Fruit fly (Drosophila melanogaster) whole organism, adult: ENCODE results near the gene sky.

Source experiments
- CG11617 ChIP-seq: fragments of 200-800 bp; sonication (Bioruptor generic); optimal IDR thresholded peaks from 2 replicates; lab custom pipeline; 2017; ENCODE audit warnings: mild to moderate bottlenecking, missing biosample characterization, missing genetic modification reagents, missing genetic modification characterization
- Hr96 ChIP-seq: fragments of 200-800 bp; sonication (Bioruptor generic); optimal IDR thresholded peaks from 2 replicates; lab custom pipeline; 2016; ENCODE audit warnings: missing biosample characterization, missing genetic modification characterization
- pad ChIP-seq: fragments of 200-800 bp; sonication (Bioruptor generic); optimal IDR thresholded peaks from 3 replicates; lab custom pipeline; 2017; ENCODE audit warnings: missing biosample characterization, missing genetic modification characterization, mild to moderate bottlenecking, moderate library complexity, missing genetic modification reagents

dm6 chr2L:20960019-20960525, 41.3 kb upstream of the sky start:
- TF ChIP-seq pad = no peak
- no peak for TF ChIP-seq CG11617 (GFP tag; lab: Kevin White, UChicago)
- TF ChIP-seq Hr96 = no peak
